Worm (Caenorhabditis elegans) whole organism, L1 larva: Measurements from ENCODE around the gene nra-3.

Experiments
- Y116A8C.19 ChIP-seq: sonication (generic microtip); optimal IDR thresholded peaks from 2 replicates; lab custom pipeline; 2016; ENCODE audit warnings: missing compliant biosample characterization, missing genetic modification characterization, borderline replicate concordance
- aha-1 ChIP-seq: fragments of 150-350 bp; optimal IDR thresholded peaks from 2 replicates; lab custom pipeline; 2014; ENCODE audit warnings: missing biosample characterization, missing genetic modification characterization
- alr-1 ChIP-seq: fragments of 200-800 bp; sonication (Bioruptor generic); optimal IDR thresholded peaks from 2 replicates; lab custom pipeline; 2018; ENCODE audit warnings: borderline replicate concordance, mild to moderate bottlenecking, missing genetic modification characterization, missing compliant biosample characterization
- aly-2 ChIP-seq: fragments of 150-350 bp; optimal IDR thresholded peaks from 2 replicates; lab custom pipeline; 2014; ENCODE audit warnings: missing biosample characterization, missing genetic modification characterization
- ceh-8 ChIP-seq: fragments of 200-800 bp; sonication (Bioruptor generic); optimal IDR thresholded peaks from 2 replicates; lab custom pipeline; 2018; ENCODE audit warnings: mild to moderate bottlenecking, missing genetic modification characterization, moderate library complexity, missing compliant biosample characterization
- ceh-82 ChIP-seq, 3 experiments: fragments of 150-350 bp in 1 of 3; sonication (generic microtip) in 2 of 3; optimal IDR thresholded peaks; 2 replicates each; lab custom pipeline; 2014 to 2017; ENCODE audit warnings: missing biosample characterization in 3 of 3, missing genetic modification characterization in 3 of 3
- dpl-1 ChIP-seq, 3 experiments: fragments of 150-350 bp in 2 of 3; sonication (generic microtip) in 1 of 3; optimal IDR thresholded peaks; 2 replicates each; lab custom pipeline; 2014 to 2017; ENCODE audit warnings: missing biosample characterization in 3 of 3, missing genetic modification characterization in 3 of 3, missing genetic modification reagents in 3 of 3
- dsc-1 ChIP-seq: sonication (generic microtip); optimal IDR thresholded peaks from 2 replicates; lab custom pipeline; 2016; ENCODE audit warnings: mild to moderate bottlenecking, missing genetic modification characterization, missing compliant biosample characterization
- efl-1 ChIP-seq, 4 experiments: fragments of 150-350 bp; optimal IDR thresholded peaks in 3 of 4; peaks in 1 of 4; 1 replicate in 1 of 4; 2 replicates in 3 of 4; lab custom pipeline; 2014; ENCODE audit warnings: missing biosample characterization in 2 of 4, missing genetic modification characterization in 2 of 4, missing genetic modification reagents in 2 of 4
- efl-3 ChIP-seq: fragments of 200-800 bp; sonication (Bioruptor generic); optimal IDR thresholded peaks from 2 replicates; lab custom pipeline; 2018; ENCODE audit warnings: mild to moderate bottlenecking, missing genetic modification characterization, missing compliant biosample characterization
- elt-2 ChIP-seq: sonication (generic microtip); optimal IDR thresholded peaks from 2 replicates; lab custom pipeline; 2016; ENCODE audit warnings: missing genetic modification characterization, mild to moderate bottlenecking, inconsistent platforms, missing compliant biosample characterization, missing genetic modification reagents
- elt-3 ChIP-seq, 6 experiments: fragments of 150-350 bp in 1 of 6; sonication (generic microtip); optimal IDR thresholded peaks; 2 replicates each; lab custom pipeline; 2017 to 2018; ENCODE audit warnings: missing biosample characterization in 6 of 6, missing genetic modification characterization in 6 of 6, inconsistent platforms in 1 of 6
- fkh-10 ChIP-seq: sonication (generic microtip); optimal IDR thresholded peaks from 2 replicates; lab custom pipeline; 2017; ENCODE audit warnings: missing biosample characterization, missing genetic modification reagents, missing genetic modification characterization
- lir-3 ChIP-seq: sonication (generic microtip); optimal IDR thresholded peaks from 2 replicates; lab custom pipeline; 2016; ENCODE audit warnings: mild to moderate bottlenecking, missing genetic modification characterization, moderate library complexity, missing compliant biosample characterization; ENCODE audit not compliant: poor library complexity
- mab-9 ChIP-seq: fragments of 200-800 bp; sonication (Bioruptor generic); IDR thresholded peaks from 2 replicates; pipeline ENCODE4 v1.3.6; 2022; ENCODE audit warnings: missing genetic modification reagents, missing genetic modification characterization, missing compliant biosample characterization
- nhr-11 ChIP-seq: fragments of 150-350 bp; optimal IDR thresholded peaks from 2 replicates; lab custom pipeline; 2014; ENCODE audit warnings: missing biosample characterization, missing genetic modification characterization
- nhr-12 ChIP-seq: sonication (generic microtip); optimal IDR thresholded peaks from 2 replicates; lab custom pipeline; 2017; ENCODE audit warnings: missing biosample characterization, missing genetic modification characterization
- nhr-85 ChIP-seq: sonication (generic microtip); peaks from one replicate; lab custom pipeline; 2016; ENCODE audit warnings: missing genetic modification characterization, inconsistent platforms, missing compliant biosample characterization
- pag-3 ChIP-seq: sonication (generic microtip); optimal IDR thresholded peaks from 2 replicates; lab custom pipeline; 2017; ENCODE audit warnings: missing genetic modification characterization, mild to moderate bottlenecking, missing compliant biosample characterization, antibody characterized with exemption, borderline replicate concordance; ENCODE audit not compliant: insufficient read depth
- rnt-1 ChIP-seq: sonication (generic microtip); optimal IDR thresholded peaks from 2 replicates; lab custom pipeline; 2016; ENCODE audit warnings: mild to moderate bottlenecking, missing genetic modification characterization, moderate library complexity, missing compliant biosample characterization
- sup-37 ChIP-seq: fragments of 200-800 bp; sonication (Bioruptor generic); optimal IDR thresholded peaks from 2 replicates; lab custom pipeline; 2018; ENCODE audit warnings: mild to moderate bottlenecking, missing genetic modification characterization, missing compliant biosample characterization
- swsn-7 ChIP-seq: sonication (generic microtip); optimal IDR thresholded peaks from 2 replicates; lab custom pipeline; 2016; ENCODE audit warnings: missing genetic modification characterization, missing compliant biosample characterization
- unc-30 ChIP-seq: sonication (generic microtip); optimal IDR thresholded peaks from 2 replicates; lab custom pipeline; 2017; ENCODE audit warnings: missing biosample characterization, missing genetic modification characterization
- unc-62 ChIP-seq: fragments of 150-350 bp; optimal IDR thresholded peaks from 2 replicates; lab custom pipeline; 2014; ENCODE audit warnings: missing biosample characterization, missing genetic modification reagents, missing genetic modification characterization
- unc-86 ChIP-seq: sonication (generic microtip); optimal IDR thresholded peaks from 2 replicates; lab custom pipeline; 2016; ENCODE audit warnings: missing genetic modification characterization, missing compliant biosample characterization
- vab-15 ChIP-seq: sonication (generic microtip); optimal IDR thresholded peaks from 2 replicates; lab custom pipeline; 2017; ENCODE audit warnings: missing genotype, mild to moderate bottlenecking, missing genetic modification characterization, missing compliant biosample characterization
- zag-1 ChIP-seq: fragments of 150-350 bp; optimal IDR thresholded peaks from 2 replicates; lab custom pipeline; 2014; ENCODE audit warnings: missing biosample characterization, missing genetic modification characterization

The nra-3 gene

ce11 chrX:9927993-9928392, 3.3 kb downstream of the nra-3 start (continued):
- TF ChIP-seq dpl-1 (GFP tag; optimal IDR thresholded peaks at IDR 0.05; lab: Kevin White, UChicago) (no peak), efl-3 (GFP tag; lab: Kevin White, UChicago) (no peak), unc-30 (tag; lab: Kevin White, UChicago) (no peak), nhr-11 (tag; lab: Kevin White, UChicago) (peak; percentile 10), sup-37 (no peak), dsc-1 (peak; percentile 75)

ce11 chrX:9924962-9925361, 6.3 kb downstream of the nra-3 start, which contains the start of gene ugt-23:
TSS of gene ugt-23 (minus strand) at chrX:9925173.
- TF ChIP-seq elt-2 (tag; lab: Kevin White, UChicago) (peak; percentile 45), unc-62 (GFP tag; lab: Kevin White, UChicago) (no peak)

DNA sequence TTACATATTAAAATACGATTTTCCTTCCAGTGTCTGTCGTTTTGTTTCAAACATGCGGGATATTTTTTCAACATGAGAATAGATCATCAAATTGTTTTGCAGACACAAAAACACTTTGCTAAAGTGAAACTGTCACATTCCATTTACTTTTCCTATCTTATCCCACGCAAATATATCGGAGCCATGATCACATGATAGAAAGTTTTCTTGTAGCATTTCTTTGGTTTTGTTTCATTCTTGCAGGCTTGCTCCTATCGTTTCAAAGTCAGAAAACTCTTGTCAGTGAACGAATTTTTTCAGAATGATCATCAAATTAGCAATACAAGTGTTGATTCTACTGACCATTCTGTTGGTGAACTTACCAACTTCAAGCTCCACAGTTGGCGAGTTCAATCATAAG, 10.0 kb downstream of the nra-3 start, which contains the start of gene C17G1.2:
Gene C17G1.2 (plus strand): TSS at position 301 of the 400 bp plus-strand sequence.
- no peak for TF ChIP-seq efl-1 (optimal IDR thresholded peaks at IDR 0.05; lab: Kevin White, UChicago)
- TF ChIP-seq efl-1 (GFP tag; optimal IDR thresholded peaks at IDR 0.05 in 1 of 2; lab: Kevin White, UChicago): peak in 1 of 2 experiments; percentile 3
- no peak for TF ChIP-seq ceh-82 (tag; optimal IDR thresholded peaks at IDR 0.05; lab: Kevin White, UChicago)

DNA sequence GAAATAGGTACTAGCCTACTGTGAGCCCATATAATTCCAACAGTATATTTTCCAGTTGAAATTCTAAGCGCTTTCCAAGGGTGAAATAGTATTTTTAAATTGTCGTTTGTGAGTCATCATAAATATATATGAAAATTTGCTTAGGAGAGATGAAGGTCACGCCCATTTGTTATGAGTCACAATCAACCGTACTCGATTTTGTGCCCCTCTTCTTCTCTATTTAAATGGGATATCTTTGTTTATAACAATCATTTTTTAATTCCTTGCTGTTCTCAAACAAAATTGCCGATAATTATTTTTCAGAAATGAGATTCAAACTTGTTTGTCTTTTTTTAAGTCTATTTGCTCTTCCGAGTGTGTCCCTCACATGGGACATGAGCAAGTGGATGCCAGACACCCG, 12.3 kb downstream of the nra-3 start, which contains the start of gene folr-1:
Gene folr-1 (plus strand): TSS at position 301 of the 400 bp plus-strand sequence.
- TF ChIP-seq mab-9 (GFP tag; lab: Robert Waterston, UW): no peak
- no peak for TF ChIP-seq aha-1 (tag; lab: Kevin White, UChicago)
- no peak for TF ChIP-seq fkh-10 (GFP tag; lab: Kevin White, UChicago)
- no peak for TF ChIP-seq elt-3 (tag; optimal IDR thresholded peaks at IDR 0.05; lab: Kevin White, UChicago)
- TF ChIP-seq nhr-85: no peak
- no peak for TF ChIP-seq rnt-1 (tag; lab: Kevin White, UChicago)
- no peak for TF ChIP-seq alr-1 (tag; lab: Kevin White, UChicago)

- TF ChIP-seq nhr-12 (tag; lab: Kevin White, UChicago) (no peak), rnt-1 (tag; lab: Kevin White, UChicago) (peak; percentile 56)
These were observed 13.9 kb downstream of the nra-3 start, which contains the start of gene F21G4.6 for ce11 chrX:9917362-9917761. TSS of gene F21G4.6 (minus strand) at chrX:9917448.

DNA sequence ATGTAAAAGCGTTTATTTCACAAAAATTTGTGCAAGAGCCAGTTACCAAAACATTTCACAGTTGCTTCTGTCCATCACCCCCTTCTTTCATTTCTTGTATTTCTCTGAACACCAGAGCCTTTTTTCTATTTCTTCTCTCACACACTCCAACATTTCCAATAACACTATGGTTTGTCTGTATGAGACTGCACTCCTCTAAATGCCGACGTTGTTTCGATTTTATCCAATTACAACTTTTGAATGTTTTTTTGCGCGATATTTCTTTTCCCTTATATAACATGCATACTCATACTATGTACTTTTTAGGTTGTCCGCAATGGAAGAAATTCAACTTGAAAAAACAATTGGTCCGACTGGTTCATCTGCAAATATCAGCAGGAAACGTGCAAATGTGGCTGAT, 25.4 kb downstream of the nra-3 start, which contains the start of gene F21G4.5:
Gene F21G4.5 (plus strand): TSS at position 301 of the 400 bp plus-strand sequence.
- TF ChIP-seq efl-1 (optimal IDR thresholded peaks at IDR 0.05; lab: Kevin White, UChicago) (no peak), efl-1 (GFP tag; optimal IDR thresholded peaks at IDR 0.05 in 1 of 2; lab: Kevin White, UChicago) (no peak), Y116A8C.19 (tag; lab: Kevin White, UChicago) (no peak), efl-3 (GFP tag; lab: Kevin White, UChicago) (no peak), aly-2 (tag; lab: Kevin White, UChicago) (no peak), zag-1 (no peak), lir-3 (tag; lab: Kevin White, UChicago) (no peak), unc-86 (no peak), ceh-8 (GFP tag; lab: Kevin White, UChicago) (no peak), swsn-7 (tag; lab: Kevin White, UChicago) (no peak), vab-15 (tag; lab: Kevin White, UChicago) (no peak), aha-1 (tag; lab: Kevin White, UChicago) (no peak), pag-3 (no peak)
